Fruit fly (Drosophila melanogaster): ENCODE measurements around the gene CG2113.

- no peak for TF ChIP-seq psq (optimal IDR thresholded peaks at IDR 0.05)
- TF ChIP-seq insv (optimal IDR thresholded peaks at IDR 0.05), result no peak
- no peak for TF ChIP-seq ttk (optimal IDR thresholded peaks at IDR 0.05)
Measured at dm6 chr3L:2960949-2961584, 33.9 kb upstream of the CG2113 start, which contains the start of the genes CG34025 and Or63a.
